Fruit fly (Drosophila melanogaster): ENCODE results near the gene Gr10b.

dm6 chrX:11452846-11453391, 39.9 kb upstream of the Gr10b start:
- peak; percentile 36 for TF ChIP-seq Hr96 (GFP tag; optimal IDR thresholded peaks at IDR 0.05)
- peak; percentile 39 for TF ChIP-seq Clk (GFP tag; optimal IDR thresholded peaks at IDR 0.05)
- no peak for TF ChIP-seq CG5204 (GFP tag; optimal IDR thresholded peaks at IDR 0.05)

Data from whole organism, adult.